Worm (Caenorhabditis elegans): ENCODE results near the gene ubc-20.

Gene ubc-20

ce11 chrIII:188426-188888, at the start of gene ubc-20:
TSS of gene ubc-20 (plus strand) at chrIII:188838.
- TF ChIP-seq lin-11 (tag; optimal IDR thresholded peaks at IDR 0.05) (no peak), pat-9 (tag; optimal IDR thresholded peaks at IDR 0.05) (no peak), elt-2 (tag; optimal IDR thresholded peaks at IDR 0.05) (no peak), ceh-48 (tag; optimal IDR thresholded peaks at IDR 0.05) (peak; percentile 53), ref-2 (tag; optimal IDR thresholded peaks at IDR 0.05) (no peak), pag-3 (tag; optimal IDR thresholded peaks at IDR 0.05; ENCODE audit: borderline replicate concordance) (no peak), dmd-4 (tag; optimal IDR thresholded peaks at IDR 0.05; ENCODE audit: borderline replicate concordance) (no peak), syd-9 (tag; optimal IDR thresholded peaks at IDR 0.05) (no peak)

- TF ChIP-seq pag-3 (tag; optimal IDR thresholded peaks at IDR 0.05; ENCODE audit: borderline replicate concordance) (no peak), ttx-3 (tag; optimal IDR thresholded peaks at IDR 0.05) (no peak), pros-1 (tag; optimal IDR thresholded peaks at IDR 0.05) (no peak), hlh-6 (tag; optimal IDR thresholded peaks at IDR 0.05) (no peak), ceh-48 (tag; optimal IDR thresholded peaks at IDR 0.05) (no peak), pha-4 (tag; optimal IDR thresholded peaks at IDR 0.05) (no peak), ceh-14 (tag; optimal IDR thresholded peaks at IDR 0.05) (no peak), ahr-1 (tag; optimal IDR thresholded peaks at IDR 0.05) (no peak), ztf-16 (tag; optimal IDR thresholded peaks at IDR 0.05) (no peak), elt-4 (tag; optimal IDR thresholded peaks at IDR 0.05) (no peak), ceh-34 (tag; optimal IDR thresholded peaks at IDR 0.05) (no peak), pax-1 (tag; optimal IDR thresholded peaks at IDR 0.05) (no peak), pat-9 (tag; optimal IDR thresholded peaks at IDR 0.05) (no peak), lim-6 (tag; optimal IDR thresholded peaks at IDR 0.05) (no peak), nfya-1 (tag; optimal IDR thresholded peaks at IDR 0.05) (no peak), syd-9 (tag; optimal IDR thresholded peaks at IDR 0.05) (no peak), lin-11 (tag; optimal IDR thresholded peaks at IDR 0.05) (no peak), C08G9.2 (tag; optimal IDR thresholded peaks at IDR 0.05) (no peak)
These were observed 47.7 kb upstream of the ubc-20 start, which contains the start of gene fbxb-81 for ce11 chrIII:140904-141303. TSS of gene fbxb-81 (minus strand) at chrIII:141217.

- TF ChIP-seq pha-2 (tag; optimal IDR thresholded peaks at IDR 0.05) (no peak), syd-9 (tag; optimal IDR thresholded peaks at IDR 0.05) (no peak), ceh-31 (tag; optimal IDR thresholded peaks at IDR 0.05) (no peak), hlh-6 (tag; optimal IDR thresholded peaks at IDR 0.05) (no peak), npax-4 (tag; optimal IDR thresholded peaks at IDR 0.05) (no peak), ztf-16 (tag; optimal IDR thresholded peaks at IDR 0.05) (no peak), C08G9.2 (tag; optimal IDR thresholded peaks at IDR 0.05) (no peak), ets-4 (tag; optimal IDR thresholded peaks at IDR 0.05) (no peak), rnt-1 (tag; optimal IDR thresholded peaks at IDR 0.05) (no peak), pax-1 (tag; optimal IDR thresholded peaks at IDR 0.05) (no peak), sdc-2 (tag; optimal IDR thresholded peaks at IDR 0.05) (no peak)
These were observed 45.5 kb upstream of the ubc-20 start, which contains the start of gene fbxb-82 for ce11 chrIII:143121-143520. TSS of gene fbxb-82 (minus strand) at chrIII:143221.

ce11 chrIII:145078-145477, 43.6 kb upstream of the ubc-20 start, which contains the start of the genes T17A3.12 and fbxb-83:
TSS of gene T17A3.12 (minus strand) at chrIII:145178.
TSS of gene fbxb-83 (minus strand) at chrIII:145211.
- TF ChIP-seq ceh-31 (tag; optimal IDR thresholded peaks at IDR 0.05) (no peak), ttx-3 (tag; optimal IDR thresholded peaks at IDR 0.05) (no peak), fkh-6 (tag; optimal IDR thresholded peaks at IDR 0.05) (no peak), pros-1 (tag; optimal IDR thresholded peaks at IDR 0.05) (no peak), hlh-30 (tag; optimal IDR thresholded peaks at IDR 0.05; ENCODE audit: insufficient read depth) (no peak), ceh-30 (tag; optimal IDR thresholded peaks at IDR 0.05) (no peak), pqm-1 (tag; optimal IDR thresholded peaks at IDR 0.05) (no peak), pha-4 (tag; optimal IDR thresholded peaks at IDR 0.05) (no peak), hlh-6 (tag; optimal IDR thresholded peaks at IDR 0.05) (no peak), nhr-232 (tag; optimal IDR thresholded peaks at IDR 0.05) (no peak), ahr-1 (tag; optimal IDR thresholded peaks at IDR 0.05) (no peak), unc-55 (GFP tag; optimal IDR thresholded peaks at IDR 0.05) (no peak), pax-1 (tag; optimal IDR thresholded peaks at IDR 0.05) (no peak)

- TF ChIP-seq pax-1 (tag; optimal IDR thresholded peaks at IDR 0.05) (no peak), hlh-6 (tag; optimal IDR thresholded peaks at IDR 0.05) (no peak)
These were observed 42.3 kb upstream of the ubc-20 start, which contains the start of gene fbxb-84 for ce11 chrIII:146369-146768. TSS of gene fbxb-84 (minus strand) at chrIII:146469.
